Worm (Caenorhabditis elegans) whole organism, early embryonic: Measurements from ENCODE around the gene ddx-23.

Experiments used
- B0310.2 ChIP-seq: sonication (generic microtip); optimal IDR thresholded peaks from 2 replicates; lab custom pipeline; 2016; ENCODE audit warnings: mild to moderate bottlenecking, missing genetic modification characterization, missing compliant biosample characterization
- F13C5.2 ChIP-seq: sonication (generic microtip); optimal IDR thresholded peaks from 2 replicates; lab custom pipeline; 2017; ENCODE audit warnings: mild to moderate bottlenecking, missing genetic modification characterization, inconsistent platforms, missing compliant biosample characterization
- aly-1 ChIP-seq: sonication (generic microtip); optimal IDR thresholded peaks from 2 replicates; lab custom pipeline; 2016; ENCODE audit warnings: missing genetic modification characterization, missing compliant biosample characterization
- ama-1 ChIP-seq: fragments of 150-350 bp; optimal IDR thresholded peaks from 2 replicates; lab custom pipeline; 2014
- flt-1 ChIP-seq: fragments of 200-800 bp; sonication (Bioruptor generic); IDR thresholded peaks from 2 replicates; pipeline ENCODE4 v1.3.6; 2022; ENCODE audit warnings: missing genetic modification characterization, missing compliant biosample characterization
- hnd-1 ChIP-seq: sonication (generic microtip); optimal IDR thresholded peaks from 2 replicates; lab custom pipeline; 2016; ENCODE audit warnings: missing genetic modification characterization, missing compliant biosample characterization
- pes-1 ChIP-seq: fragments of 200-800 bp; sonication (Bioruptor generic); IDR thresholded peaks from 2 replicates; pipeline ENCODE4 v1.3.6; 2022; ENCODE audit warnings: missing genetic modification reagents, missing genetic modification characterization, missing compliant biosample characterization
- sea-1 ChIP-seq: fragments of 200-800 bp; sonication (Bioruptor generic); conservative IDR thresholded peaks from 2 replicates; pipeline ENCODE4 v1.3.6; 2022; ENCODE audit warnings: missing genetic modification characterization, missing compliant biosample characterization
- tbx-37 ChIP-seq: fragments of 200-800 bp; sonication (Bioruptor generic); conservative IDR thresholded peaks from 2 replicates; pipeline ENCODE4 v1.3.6; 2022; ENCODE audit warnings: missing genetic modification reagents, missing genetic modification characterization, missing compliant biosample characterization
- tra-4 ChIP-seq: sonication (generic microtip); optimal IDR thresholded peaks from 2 replicates; lab custom pipeline; 2017; ENCODE audit warnings: missing genetic modification characterization, missing compliant biosample characterization

ce11 chrIII:5843662-5844061 is 9.4 kb downstream of the ddx-23 start:
- TF ChIP-seq ama-1 (lab: Kevin White, UChicago) (no peak), aly-1 (tag; lab: Kevin White, UChicago) (no peak), tra-4 (tag; lab: Kevin White, UChicago) (no peak), pes-1 (GFP tag; lab: Robert Waterston, UW) (no peak), B0310.2 (no peak), F13C5.2 (tag; lab: Kevin White, UChicago) (no peak), tbx-37 (GFP tag; lab: Robert Waterston, UW) (no peak), flt-1 (GFP tag; lab: Robert Waterston, UW) (no peak), sea-1 (no peak), hnd-1 (tag; lab: Kevin White, UChicago) (no peak)
